Worm (Caenorhabditis elegans) whole organism, late embryonic: ENCODE measurements around the gene ZK381.8.
A peak's percentile ranks its signal among the peaks of the same experiment; 100 is the strongest.

Experiments used
- C08G9.2 ChIP-seq: sonication (generic microtip); optimal IDR thresholded peaks from 2 replicates; lab custom pipeline; 2016; ENCODE audit warnings: mild to moderate bottlenecking, missing genetic modification characterization, moderate library complexity, missing compliant biosample characterization
- K02D7.2 ChIP-seq: sonication (generic microtip); optimal IDR thresholded peaks from 2 replicates; lab custom pipeline; 2017; ENCODE audit warnings: mild to moderate bottlenecking, missing genetic modification characterization, missing compliant biosample characterization
- T23F11.4 ChIP-seq: fragments of 200-800 bp; sonication (Bioruptor generic); optimal IDR thresholded peaks from 2 replicates; lab custom pipeline; 2018; ENCODE audit warnings: mild to moderate bottlenecking, missing genetic modification characterization, missing compliant biosample characterization
- ama-1 ChIP-seq: fragments of 150-350 bp; optimal IDR thresholded peaks from 2 replicates; lab custom pipeline; 2014
- ceh-24 ChIP-seq: sonication (generic microtip); optimal IDR thresholded peaks from 2 replicates; lab custom pipeline; 2016; ENCODE audit warnings: mild to moderate bottlenecking, missing genetic modification characterization, missing compliant biosample characterization
- ceh-34 ChIP-seq: sonication (generic microtip); optimal IDR thresholded peaks from 2 replicates; lab custom pipeline; 2016; ENCODE audit warnings: mild to moderate bottlenecking, missing genetic modification characterization, missing compliant biosample characterization
- dmd-4 ChIP-seq: sonication (generic microtip); optimal IDR thresholded peaks from 2 replicates; lab custom pipeline; 2016; ENCODE audit warnings: borderline replicate concordance, missing genetic modification characterization, missing compliant biosample characterization
- fkh-10 ChIP-seq: fragments of 150-350 bp; optimal IDR thresholded peaks from 2 replicates; lab custom pipeline; 2014; ENCODE audit warnings: missing biosample characterization, missing genetic modification reagents, missing genetic modification characterization
- nhr-11 ChIP-seq: fragments of 150-350 bp; optimal IDR thresholded peaks from 2 replicates; lab custom pipeline; 2014; ENCODE audit warnings: missing biosample characterization, missing genetic modification characterization
- nhr-232 ChIP-seq: sonication (generic microtip); optimal IDR thresholded peaks from 2 replicates; lab custom pipeline; 2016; ENCODE audit warnings: missing genetic modification characterization, missing compliant biosample characterization
- pqm-1 ChIP-seq: sonication (generic microtip); optimal IDR thresholded peaks from 2 replicates; lab custom pipeline; 2016; ENCODE audit warnings: missing genetic modification characterization, missing compliant biosample characterization
- rnt-1 ChIP-seq: sonication (generic microtip); optimal IDR thresholded peaks from 2 replicates; lab custom pipeline; 2016; ENCODE audit warnings: missing genetic modification characterization, missing compliant biosample characterization

- no peak for TF ChIP-seq T23F11.4 (GFP tag; lab: Kevin White, UChicago)
- no peak for TF ChIP-seq ceh-24
- no peak for TF ChIP-seq fkh-10 (GFP tag; lab: Kevin White, UChicago)
- no peak for TF ChIP-seq rnt-1 (tag; lab: Kevin White, UChicago)
- no peak for TF ChIP-seq pqm-1
- TF ChIP-seq nhr-232 = no peak
- TF ChIP-seq ama-1 (lab: Kevin White, UChicago) = no peak
- no peak for TF ChIP-seq C08G9.2 (tag; lab: Kevin White, UChicago)
- TF ChIP-seq dmd-4 = no peak
- TF ChIP-seq ceh-34 (tag; lab: Kevin White, UChicago) = peak; percentile 38
- no peak for TF ChIP-seq nhr-11
- TF ChIP-seq K02D7.2 (tag; lab: Kevin White, UChicago) = no peak
Observed at ce11 chrIV:6919318-6919717, 50.9 kb downstream of the ZK381.8 start, which contains the start of gene ruvb-2.
